Worm (Caenorhabditis elegans) whole organism, L3 larva: Measurements from ENCODE around the gene sri-33.
"Not testable (repeated sequence)": the region's sequence is repeated elsewhere in the genome, so short reads cannot be mapped to it uniquely, and the experiment has no call there.

ENCODE experiments used
- ZK546.5 ChIP-seq: sonication (generic microtip); optimal IDR thresholded peaks from 2 replicates; lab custom pipeline; 2017; ENCODE audit warnings: missing biosample characterization, missing genetic modification characterization
- aly-2 ChIP-seq: fragments of 150-350 bp; optimal IDR thresholded peaks from 2 replicates; lab custom pipeline; 2014; ENCODE audit warnings: missing biosample characterization, missing genetic modification characterization
- ceh-9 ChIP-seq: sonication (generic microtip); optimal IDR thresholded peaks from 2 replicates; lab custom pipeline; 2018; ENCODE audit warnings: missing biosample characterization, missing genetic modification characterization
- daf-12 ChIP-seq: fragments of 150-350 bp; optimal IDR thresholded peaks from 2 replicates; lab custom pipeline; 2014; ENCODE audit warnings: missing biosample characterization, missing genetic modification reagents, missing genetic modification characterization
- egl-5 ChIP-seq: fragments of 150-350 bp; optimal IDR thresholded peaks from 2 replicates; lab custom pipeline; 2017; ENCODE audit warnings: missing biosample characterization, missing genetic modification reagents, missing genetic modification characterization, inconsistent platforms
- elt-2 ChIP-seq: sonication (generic microtip); optimal IDR thresholded peaks from 2 replicates; lab custom pipeline; 2016; ENCODE audit warnings: missing genetic modification reagents, mild to moderate bottlenecking, missing genetic modification characterization, missing compliant biosample characterization
- elt-3 ChIP-seq, 3 experiments: fragments of 150-350 bp in 1 of 3; sonication (generic microtip) in 2 of 3; optimal IDR thresholded peaks; 2 replicates in 2 of 3; 4 replicates in 1 of 3; lab custom pipeline; 2014 to 2017; ENCODE audit warnings: missing biosample characterization in 3 of 3, missing genetic modification characterization in 3 of 3
- eor-1 ChIP-seq, 2 experiments: fragments of 150-350 bp; optimal IDR thresholded peaks; 2 replicates each; lab custom pipeline; 2014 to 2018; ENCODE audit warnings: missing biosample characterization in 2 of 2, missing genetic modification characterization in 2 of 2
- fkh-2 ChIP-seq: fragments of 150-350 bp; optimal IDR thresholded peaks from 2 replicates; lab custom pipeline; 2014; ENCODE audit warnings: missing biosample characterization, missing genetic modification reagents, missing genetic modification characterization
- hmg-11 ChIP-seq: sonication (generic microtip); optimal IDR thresholded peaks from 2 replicates; lab custom pipeline; 2016; ENCODE audit warnings: missing genetic modification characterization, missing compliant biosample characterization
- jun-1 ChIP-seq: fragments of 150-350 bp; optimal IDR thresholded peaks from 2 replicates; lab custom pipeline; 2014; ENCODE audit warnings: missing biosample characterization, missing genetic modification reagents, missing genetic modification characterization
- lin-15B ChIP-seq: fragments of 150-350 bp; optimal IDR thresholded peaks from 2 replicates; lab custom pipeline; 2014; ENCODE audit warnings: missing biosample characterization, missing genetic modification characterization
- lin-39 ChIP-seq: fragments of 150-350 bp; optimal IDR thresholded peaks from 2 replicates; lab custom pipeline; 2018; ENCODE audit warnings: missing biosample characterization, missing genetic modification reagents, missing genetic modification characterization
- mdl-1 ChIP-seq: fragments of 150-350 bp; optimal IDR thresholded peaks from 2 replicates; lab custom pipeline; 2014; ENCODE audit warnings: missing biosample characterization, missing genetic modification characterization
- nfya-1 ChIP-seq: sonication (generic microtip); optimal IDR thresholded peaks from 2 replicates; lab custom pipeline; 2017; ENCODE audit warnings: missing genetic modification characterization, mild to moderate bottlenecking, missing compliant biosample characterization, antibody characterized with exemption, moderate library complexity; ENCODE audit not compliant: insufficient read depth
- nhr-11 ChIP-seq: fragments of 150-350 bp; optimal IDR thresholded peaks from 2 replicates; lab custom pipeline; 2014; ENCODE audit warnings: missing biosample characterization, missing genetic modification characterization
- nhr-12 ChIP-seq: fragments of 150-350 bp; optimal IDR thresholded peaks from 2 replicates; lab custom pipeline; 2014; ENCODE audit warnings: missing biosample characterization, missing genetic modification characterization
- nhr-23 ChIP-seq: fragments of 150-350 bp; optimal IDR thresholded peaks from 2 replicates; lab custom pipeline; 2014; ENCODE audit warnings: missing biosample characterization, missing genetic modification reagents, missing genetic modification characterization
- nhr-237 ChIP-seq: fragments of 150-350 bp; optimal IDR thresholded peaks from 2 replicates; lab custom pipeline; 2014; ENCODE audit warnings: missing biosample characterization, missing genetic modification characterization
- nhr-28 ChIP-seq: fragments of 150-350 bp; optimal IDR thresholded peaks from 2 replicates; lab custom pipeline; 2014; ENCODE audit warnings: missing biosample characterization, missing genetic modification characterization
- nhr-43 ChIP-seq: sonication (generic microtip); optimal IDR thresholded peaks from 2 replicates; lab custom pipeline; 2016; ENCODE audit warnings: mild to moderate bottlenecking, missing genetic modification characterization, missing compliant biosample characterization; ENCODE audit not compliant: poor library complexity, severe bottlenecking
- nhr-67 ChIP-seq: fragments of 150-350 bp; optimal IDR thresholded peaks from 2 replicates; lab custom pipeline; 2014; ENCODE audit warnings: missing biosample characterization, missing genetic modification characterization
- nhr-76 ChIP-seq: fragments of 150-350 bp; sonication (generic microtip); optimal IDR thresholded peaks from 5 replicates; lab custom pipeline; 2014; ENCODE audit warnings: missing biosample characterization, missing genetic modification characterization
- nhr-77 ChIP-seq: fragments of 150-350 bp; optimal IDR thresholded peaks from 2 replicates; lab custom pipeline; 2014; ENCODE audit warnings: missing biosample characterization, missing genetic modification characterization
- pha-4 ChIP-seq: fragments of 150-350 bp; optimal IDR thresholded peaks from 2 replicates; lab custom pipeline; 2014; ENCODE audit warnings: missing biosample characterization, missing genetic modification reagents, missing genetic modification characterization
- pqm-1 ChIP-seq: fragments of 150-350 bp; optimal IDR thresholded peaks from 2 replicates; lab custom pipeline; 2017; ENCODE audit warnings: missing biosample characterization, missing genetic modification characterization, inconsistent platforms
- skn-1 ChIP-seq: fragments of 150-350 bp; optimal IDR thresholded peaks from 2 replicates; lab custom pipeline; 2014; ENCODE audit warnings: missing biosample characterization, missing genetic modification characterization
- snpc-4 ChIP-seq: fragments of 150-350 bp; optimal IDR thresholded peaks from 2 replicates; lab custom pipeline; 2014; ENCODE audit warnings: missing biosample characterization, missing genetic modification characterization
- tbx-2 ChIP-seq: sonication (generic microtip); optimal IDR thresholded peaks from 2 replicates; lab custom pipeline; 2016; ENCODE audit warnings: mild to moderate bottlenecking, missing genetic modification characterization, missing compliant biosample characterization
- unc-62 ChIP-seq: fragments of 150-350 bp; sonication (generic microtip); optimal IDR thresholded peaks from 4 replicates; lab custom pipeline; 2014; ENCODE audit warnings: missing biosample characterization, missing genetic modification reagents, missing genetic modification characterization
- zag-1 ChIP-seq: fragments of 150-350 bp; optimal IDR thresholded peaks from 2 replicates; lab custom pipeline; 2014; ENCODE audit warnings: missing biosample characterization, missing genetic modification characterization
- ztf-11 ChIP-seq: fragments of 150-350 bp; optimal IDR thresholded peaks from 2 replicates; lab custom pipeline; 2014; ENCODE audit warnings: missing biosample characterization, missing genetic modification characterization
- ztf-4 ChIP-seq: fragments of 150-350 bp; optimal IDR thresholded peaks from 2 replicates; lab custom pipeline; 2014; ENCODE audit warnings: missing biosample characterization, missing genetic modification characterization

The sri-33 gene

DNA sequence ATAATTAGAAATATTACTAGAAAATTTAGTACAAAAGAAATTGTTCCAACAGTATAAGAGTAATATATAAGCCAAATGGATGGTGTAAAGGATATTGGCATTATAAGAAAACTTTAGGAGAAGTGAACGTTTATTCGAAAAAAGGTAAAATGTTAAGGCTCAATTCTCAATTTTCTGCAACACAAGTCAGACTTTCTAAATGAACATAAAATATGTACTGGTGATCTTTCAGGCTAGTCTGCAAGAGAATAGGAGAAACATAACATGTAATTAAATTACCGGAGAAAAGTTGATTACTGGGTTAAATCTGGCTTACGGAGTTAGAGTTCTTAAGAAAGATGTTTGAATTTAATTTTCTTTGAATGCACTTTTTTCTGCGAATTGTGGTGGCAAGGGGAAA is at the start of gene sri-33:
Gene sri-33, minus strand, starts transcription at position 101 of the 400 bp plus-strand sequence.
- TF ChIP-seq hmg-11 (tag; lab: Kevin White, UChicago): no peak
- no peak for TF ChIP-seq jun-1 (tag; lab: Kevin White, UChicago)
- no peak for TF ChIP-seq unc-62
- TF ChIP-seq elt-2 (tag; lab: Kevin White, UChicago): no peak
- no peak for TF ChIP-seq nhr-77 (tag; lab: Kevin White, UChicago)
- TF ChIP-seq ztf-4 (tag; lab: Kevin White, UChicago): no peak

ce11 chrII:3203415-3203814 is 46.8 kb upstream of the sri-33 start, which contains the start of gene sri-50:
sri-50 (plus strand) TSS chrII:3203715.
- TF ChIP-seq pqm-1 (tag; lab: Kevin White, UChicago) (no peak), nhr-12 (tag; lab: Kevin White, UChicago) (no peak)

- TF ChIP-seq egl-5: no peak
- no peak for TF ChIP-seq elt-2 (tag; lab: Kevin White, UChicago)
- no peak for TF ChIP-seq lin-15B
- TF ChIP-seq eor-1 (tag; optimal IDR thresholded peaks at IDR 0.05; lab: Kevin White, UChicago): no peak
- no peak for TF ChIP-seq nhr-12 (tag; lab: Kevin White, UChicago)
- TF ChIP-seq ztf-11 (tag; lab: Kevin White, UChicago): no peak
- no peak for TF ChIP-seq nhr-76 (tag; lab: Kevin White, UChicago)
- no peak for TF ChIP-seq zag-1
- TF ChIP-seq jun-1 (tag; lab: Kevin White, UChicago): no peak
- TF ChIP-seq ZK546.5 (tag; lab: Kevin White, UChicago): no peak
- no peak for TF ChIP-seq nhr-11 (tag; lab: Kevin White, UChicago)
- no peak for TF ChIP-seq mdl-1
- no peak for TF ChIP-seq fkh-2 (tag; lab: Kevin White, UChicago)
- TF ChIP-seq nhr-23: no peak
- no peak for TF ChIP-seq pqm-1 (tag; lab: Kevin White, UChicago)
- no peak for TF ChIP-seq nhr-28 (tag; lab: Kevin White, UChicago)
Measured at ce11 chrII:3202519-3202918, 45.9 kb upstream of the sri-33 start, which contains the start of gene sri-53. sri-53 (minus strand) TSS chrII:3202619.

DNA sequence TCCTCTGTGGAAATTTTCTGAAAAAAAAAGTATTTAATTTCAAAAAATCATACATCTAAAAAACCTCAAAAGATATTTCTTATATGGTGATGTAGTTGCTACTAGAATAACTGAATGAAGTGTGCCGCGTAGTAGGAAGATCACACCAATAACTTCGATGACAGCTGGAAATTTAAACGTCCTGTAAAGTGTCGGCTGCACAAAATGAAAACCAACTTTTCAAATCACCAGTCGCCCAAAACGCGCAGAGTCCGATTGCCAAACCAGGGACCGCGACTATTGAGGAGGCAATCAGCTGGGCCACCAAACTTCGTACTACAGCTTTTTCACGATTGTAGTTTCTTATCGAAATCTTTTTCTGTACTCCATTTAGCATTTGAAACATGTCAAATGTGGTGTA is 44.6 kb upstream of the sri-33 start, which contains the start of gene sri-48:
Gene sri-48, minus strand, starts transcription at position 101 of the 400 bp plus-strand sequence.
- not testable (repeated sequence) for TF ChIP-seq nfya-1 (tag; lab: Kevin White, UChicago); pha-4 (tag; lab: Kevin White, UChicago); zag-1

DNA sequence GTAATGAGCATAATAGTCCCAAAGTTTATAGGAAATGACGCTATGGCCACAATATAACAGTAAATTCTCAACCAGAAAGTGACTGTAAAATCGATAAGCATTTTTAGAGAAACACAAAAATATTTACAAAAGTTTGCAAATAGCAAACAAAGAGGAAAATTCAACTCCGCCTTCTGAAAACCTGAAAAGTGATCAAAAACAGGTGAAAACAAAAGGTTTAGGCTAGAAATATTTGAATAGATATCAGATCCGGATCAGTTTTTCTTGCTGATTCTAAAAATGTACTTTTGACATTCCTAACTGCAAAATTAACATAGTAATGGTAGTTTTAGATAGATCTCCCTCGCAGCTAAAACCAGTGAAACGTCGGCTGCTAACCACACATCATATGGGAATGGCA is 42.3 kb upstream of the sri-33 start, which contains the start of gene sri-51:
Gene sri-51, minus strand, starts transcription at position 101 of the 400 bp plus-strand sequence.
- TF ChIP-seq ceh-9 (tag; lab: Kevin White, UChicago) (no peak), mdl-1 (no peak), ztf-4 (tag; lab: Kevin White, UChicago) (no peak), nhr-237 (tag; lab: Kevin White, UChicago) (no peak), lin-39 (tag; lab: Kevin White, UChicago) (no peak), nhr-67 (tag; lab: Kevin White, UChicago) (no peak), skn-1 (no peak), daf-12 (no peak), aly-2 (tag; lab: Kevin White, UChicago) (no peak), elt-3 (tag; optimal IDR thresholded peaks at IDR 0.05; lab: Kevin White, UChicago) (no peak), pqm-1 (tag; lab: Kevin White, UChicago) (no peak), egl-5 (no peak), nhr-43 (no peak), nfya-1 (tag; lab: Kevin White, UChicago) (no peak), jun-1 (tag; lab: Kevin White, UChicago) (no peak), tbx-2 (tag; lab: Kevin White, UChicago) (no peak), snpc-4 (tag; lab: Kevin White, UChicago) (no peak)
